Worm (Caenorhabditis elegans): ENCODE measurements around the gene pnp-1.

The pnp-1 gene

DNA sequence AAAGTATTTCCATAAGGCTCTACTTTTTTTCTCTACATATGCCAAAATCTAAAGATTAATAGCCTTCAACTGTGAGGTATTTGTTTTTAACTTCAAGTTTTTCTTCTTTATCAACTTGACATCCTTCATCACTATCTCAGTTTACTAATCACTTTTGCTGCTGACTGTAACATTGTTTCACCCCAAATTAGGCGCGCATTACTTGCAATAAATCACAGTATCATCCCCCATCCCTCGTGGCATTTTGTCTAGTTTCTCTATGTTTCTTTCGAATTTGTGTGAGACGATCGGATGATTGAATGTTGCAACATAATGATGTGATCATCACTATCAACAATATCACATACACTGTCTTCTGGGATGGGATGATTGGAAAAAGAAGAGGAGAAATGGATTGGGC is 50.6 kb downstream of the pnp-1 start (continued):
- TF ChIP-seq zfp-2 (tag; optimal IDR thresholded peaks at IDR 0.05), result no peak
- peak; percentile 73 for TF ChIP-seq mxl-3 (GFP tag; optimal IDR thresholded peaks at IDR 0.05)
- no peak for TF ChIP-seq spr-3 (GFP tag; optimal IDR thresholded peaks at IDR 0.05)
- TF ChIP-seq unc-62 (GFP tag; optimal IDR thresholded peaks at IDR 0.05 in 1 of 2), result peak in 1 of 2 experiments; percentile 88
- no peak for TF ChIP-seq unc-62 (tag; optimal IDR thresholded peaks at IDR 0.05)
- TF ChIP-seq D1046.2 (GFP tag; IDR thresholded peaks at IDR 0.05), result no peak
- TF ChIP-seq Y48G9A.11 (GFP tag; IDR thresholded peaks at IDR 0.05), result no peak
- TF ChIP-seq daf-19 (GFP tag; conservative IDR thresholded peaks at IDR 0.05), result no peak
- no peak for TF ChIP-seq F26F4.8 (GFP tag; conservative IDR thresholded peaks at IDR 0.05)
- no peak for TF ChIP-seq tag-97 (GFP tag; IDR thresholded peaks at IDR 0.05)
- peak; percentile 13; the same call in 1 of the 2 replicates for TF ChIP-seq dmd-6 (GFP tag; IDR thresholded peaks at IDR 0.05)
- no peak for TF ChIP-seq T20F7.1 (GFP tag; optimal IDR thresholded peaks at IDR 0.05)
- peak; percentile 85 for TF ChIP-seq hlh-30 (tag; optimal IDR thresholded peaks at IDR 0.05; ENCODE audit: insufficient read depth)
- no peak for TF ChIP-seq arid-1 (GFP tag; conservative IDR thresholded peaks at IDR 0.05)
- TF ChIP-seq set-16 (GFP tag; IDR thresholded peaks at IDR 0.05), result no peak
- no peak for TF ChIP-seq daf-12 (tag; optimal IDR thresholded peaks at IDR 0.05)
- TF ChIP-seq nhr-25 (tag; optimal IDR thresholded peaks at IDR 0.05; ENCODE audit: borderline replicate concordance, insufficient read depth), result no peak

DNA sequence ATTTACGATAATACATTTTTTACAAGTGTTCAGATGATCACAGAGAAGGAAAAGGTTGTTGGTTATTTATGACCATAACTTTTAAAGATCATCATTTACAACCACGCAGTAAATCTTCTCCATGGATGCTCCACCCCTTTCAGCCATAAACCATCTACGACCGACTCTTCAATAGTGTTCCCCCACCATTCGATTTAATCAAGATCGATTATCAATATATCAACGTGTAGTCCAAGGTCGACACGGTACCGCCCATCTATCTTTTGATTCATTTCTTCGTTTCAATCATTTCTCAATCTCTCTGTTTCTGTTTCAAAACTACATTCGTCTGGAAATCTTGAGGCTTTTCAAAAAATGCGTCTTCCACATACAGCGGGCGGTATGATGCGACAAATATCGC is 53.3 kb downstream of the pnp-1 start, which contains the start of gene aass-1:
Gene aass-1, plus strand, starts transcription at position 301 of the 400 bp plus-strand sequence.
- no peak for TF ChIP-seq ceh-44 (GFP tag; IDR thresholded peaks at IDR 0.05)
- TF ChIP-seq tra-1 (GFP tag; IDR thresholded peaks at IDR 0.05), result no peak
- peak; percentile 5 for TF ChIP-seq nhr-28 (tag; optimal IDR thresholded peaks at IDR 0.05)
- TF ChIP-seq lin-29 (GFP tag; IDR thresholded peaks at IDR 0.05), result no peak
- TF ChIP-seq ztf-11 (tag; optimal IDR thresholded peaks at IDR 0.05), result no peak
- TF ChIP-seq dmd-9 (GFP tag; IDR thresholded peaks at IDR 0.05), result no peak
- TF ChIP-seq lsy-2 (tag; optimal IDR thresholded peaks at IDR 0.05), result no peak
- TF ChIP-seq R02D3.7 (tag; optimal IDR thresholded peaks at IDR 0.05), result peak; percentile 6
- TF ChIP-seq mes-2 (tag; optimal IDR thresholded peaks at IDR 0.05; ENCODE audit: poor library complexity, severe bottlenecking), result no peak

DNA sequence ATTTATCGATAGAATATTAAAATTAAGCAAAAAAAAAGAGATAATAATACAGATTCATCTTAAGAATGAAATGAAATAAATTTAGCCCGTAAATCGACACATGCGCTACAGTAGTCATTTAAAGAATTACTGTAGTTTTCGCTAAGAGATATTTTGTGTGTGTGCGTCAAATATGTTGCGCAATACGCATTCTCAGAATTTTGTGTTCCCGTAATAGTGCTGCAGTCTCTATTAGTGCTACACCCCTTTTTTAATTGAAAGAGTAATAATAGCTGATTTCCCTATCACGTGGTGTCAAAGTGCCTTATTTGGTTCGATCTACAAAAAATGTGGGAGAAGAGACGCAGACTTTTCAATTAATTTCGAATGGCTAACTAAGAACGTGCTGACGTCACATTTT is 53.8 kb downstream of the pnp-1 start:
- no peak for TF ChIP-seq jun-1 (tag; optimal IDR thresholded peaks at IDR 0.05)
- TF ChIP-seq skn-1 (tag; optimal IDR thresholded peaks at IDR 0.05), result no peak
- TF ChIP-seq zfp-2 (tag; optimal IDR thresholded peaks at IDR 0.05), result no peak
- TF ChIP-seq ceh-28 (tag; optimal IDR thresholded peaks at IDR 0.05), result no peak
- TF ChIP-seq Y105C5A.15 (GFP tag; IDR thresholded peaks at IDR 0.05), result no peak
- TF ChIP-seq hlh-11 (tag; optimal IDR thresholded peaks at IDR 0.05), result no peak
- TF ChIP-seq ztf-11 (tag; optimal IDR thresholded peaks at IDR 0.05), result no peak
- TF ChIP-seq ama-1 (optimal IDR thresholded peaks at IDR 0.05), result no peak
- TF ChIP-seq hlh-30 (tag; optimal IDR thresholded peaks at IDR 0.05; ENCODE audit: insufficient read depth), result no peak
- no peak for TF ChIP-seq daf-8 (GFP tag; IDR thresholded peaks at IDR 0.05)
